Fruit fly (Drosophila melanogaster): ENCODE measurements around the gene CG10973.

CG10973 gene

dm6 chr3L:12732742-12733141 lies 21.8 kb downstream of the CG10973 start (continued):
- peak; percentile 60; the same call in 1 of the 2 replicates for TF ChIP-seq sna (GFP tag; IDR thresholded peaks at IDR 0.05; ENCODE audit: partially characterized antibody)
- TF ChIP-seq unpg (GFP tag; optimal IDR thresholded peaks at IDR 0.05), result no peak
- TF ChIP-seq trem (tag; optimal IDR thresholded peaks at IDR 0.05), result peak; percentile 43
- no peak for TF ChIP-seq corto (GFP tag; optimal IDR thresholded peaks at IDR 0.05)
- TF ChIP-seq pb (GFP tag; optimal IDR thresholded peaks at IDR 0.05), result no peak
- no peak for TF ChIP-seq Max (GFP tag; optimal IDR thresholded peaks at IDR 0.05)
- no peak for TF ChIP-seq CG33557 (GFP tag; optimal IDR thresholded peaks at IDR 0.05)
- peak; percentile 95 for TF ChIP-seq Dref (GFP tag; IDR thresholded peaks at IDR 0.05)
- TF ChIP-seq CG16863 (GFP tag; optimal IDR thresholded peaks at IDR 0.05), result no peak
- TF ChIP-seq CG11504 (tag; optimal IDR thresholded peaks at IDR 0.05), result no peak
- no peak for TF ChIP-seq CG12236 (GFP tag; optimal IDR thresholded peaks at IDR 0.05)
- no peak for TF ChIP-seq Mad (GFP tag; optimal IDR thresholded peaks at IDR 0.05)
- no peak for TF ChIP-seq ara (GFP tag; IDR thresholded peaks at IDR 0.05)
- TF ChIP-seq CG30431 (GFP tag; optimal IDR thresholded peaks at IDR 0.05), result no peak
- TF ChIP-seq gce (GFP tag; IDR thresholded peaks at IDR 0.05), result no peak
- TF ChIP-seq pita (GFP tag; optimal IDR thresholded peaks at IDR 0.05), result peak; percentile 52
- TF ChIP-seq CG9215 (GFP tag; IDR thresholded peaks at IDR 0.05), result no peak
- no peak for TF ChIP-seq CG4282 (GFP tag; optimal IDR thresholded peaks at IDR 0.05)
- no peak for TF ChIP-seq CG4617 (GFP tag; optimal IDR thresholded peaks at IDR 0.05; ENCODE audit: borderline replicate concordance)
- TF ChIP-seq ftz-f1 (GFP tag; optimal IDR thresholded peaks at IDR 0.05), result no peak
- no peak for TF ChIP-seq al (GFP tag; IDR thresholded peaks at IDR 0.05)
- no peak for TF ChIP-seq gcm (GFP tag; optimal IDR thresholded peaks at IDR 0.05)
- TF ChIP-seq CG2116 (GFP tag; optimal IDR thresholded peaks at IDR 0.05), result peak; percentile 79
- no peak for TF ChIP-seq CG10959 (GFP tag; IDR thresholded peaks at IDR 0.05)
- no peak for TF ChIP-seq Tbp (GFP tag; optimal IDR thresholded peaks at IDR 0.05)
- TF ChIP-seq cato (GFP tag; optimal IDR thresholded peaks at IDR 0.05; ENCODE audit: borderline replicate concordance), result no peak
- TF ChIP-seq Lhr (GFP tag; optimal IDR thresholded peaks at IDR 0.05), result peak; percentile 33
- TF ChIP-seq Dll (GFP tag; IDR thresholded peaks at IDR 0.05; ENCODE audit: partially characterized antibody), result peak; percentile 68; the same call in 3 of the 4 replicates
- TF ChIP-seq BEAF-32 (GFP tag; optimal IDR thresholded peaks at IDR 0.05), result peak; percentile 54
- no peak for TF ChIP-seq ham (GFP tag; IDR thresholded peaks at IDR 0.05)
- no peak for TF ChIP-seq CG2199 (GFP tag; IDR thresholded peaks at IDR 0.05)
- no peak for TF ChIP-seq sisA (GFP tag; IDR thresholded peaks at IDR 0.05)

- TF ChIP-seq CG18599 (GFP tag; optimal IDR thresholded peaks at IDR 0.05), result no peak
- 0 out of 4 replicates have a peak, but pooled peaks have one; percentile 19 for TF ChIP-seq chinmo (GFP tag; IDR thresholded peaks at IDR 0.05; ENCODE audit: partially characterized antibody)
- no peak for TF ChIP-seq CG12236 (GFP tag; optimal IDR thresholded peaks at IDR 0.05)
- TF ChIP-seq Hey (tag; optimal IDR thresholded peaks at IDR 0.05), result peak; percentile 97
- no peak for TF ChIP-seq pb (GFP tag; optimal IDR thresholded peaks at IDR 0.05)
- TF ChIP-seq CG6175 (GFP tag; IDR thresholded peaks at IDR 0.05), result no peak
- TF ChIP-seq CG3726 (GFP tag; IDR thresholded peaks at IDR 0.05), result no peak
- no peak for TF ChIP-seq ranshi (GFP tag; IDR thresholded peaks at IDR 0.05)
- no peak for TF ChIP-seq jumu (GFP tag; optimal IDR thresholded peaks at IDR 0.05)
- TF ChIP-seq Ets97D (GFP tag; optimal IDR thresholded peaks at IDR 0.05), result no peak
- TF ChIP-seq CG17802 (tag; optimal IDR thresholded peaks at IDR 0.05), result no peak
- no peak for TF ChIP-seq H15 (GFP tag; IDR thresholded peaks at IDR 0.05)
- TF ChIP-seq tll (GFP tag; optimal IDR thresholded peaks at IDR 0.05), result peak in 1 of 2 experiments; percentile 90
- no peak for TF ChIP-seq Dek (tag; optimal IDR thresholded peaks at IDR 0.05)
- no peak for TF ChIP-seq CG2678 (tag; optimal IDR thresholded peaks at IDR 0.05)
- no peak for TF ChIP-seq knrl (GFP tag; IDR thresholded peaks at IDR 0.05; ENCODE audit: partially characterized antibody)
- TF ChIP-seq CG8281 (tag; optimal IDR thresholded peaks at IDR 0.05), result no peak
- TF ChIP-seq CG14050 (GFP tag; IDR thresholded peaks at IDR 0.05), result no peak
- no peak for TF ChIP-seq Atf6 (GFP tag; IDR thresholded peaks at IDR 0.05)
- no peak for TF ChIP-seq kah (GFP tag; optimal IDR thresholded peaks at IDR 0.05)
- peak; percentile 8 for TF ChIP-seq oc (tag; optimal IDR thresholded peaks at IDR 0.05)
- no peak for TF ChIP-seq C15 (GFP tag; IDR thresholded peaks at IDR 0.05)
Measured at dm6 chr3L:12729601-12730000, 25.0 kb downstream of the CG10973 start.

Data from whole organism, embryonic.